Worm (Caenorhabditis elegans) whole organism, L4/young adult: Measurements from ENCODE around the gene F13D2.1.

ENCODE experiments used
- dao-5 ChIP-seq: sonication (generic microtip); optimal IDR thresholded peaks from 2 replicates; lab custom pipeline; 2016; ENCODE audit warnings: missing genotype, missing genetic modification characterization, moderate library complexity, missing compliant biosample characterization
- him-1 ChIP-seq: sonication (generic microtip); optimal IDR thresholded peaks from 2 replicates; lab custom pipeline; 2016; ENCODE audit warnings: missing genotype, missing genetic modification reagents, missing genetic modification characterization, missing compliant biosample characterization

DNA sequence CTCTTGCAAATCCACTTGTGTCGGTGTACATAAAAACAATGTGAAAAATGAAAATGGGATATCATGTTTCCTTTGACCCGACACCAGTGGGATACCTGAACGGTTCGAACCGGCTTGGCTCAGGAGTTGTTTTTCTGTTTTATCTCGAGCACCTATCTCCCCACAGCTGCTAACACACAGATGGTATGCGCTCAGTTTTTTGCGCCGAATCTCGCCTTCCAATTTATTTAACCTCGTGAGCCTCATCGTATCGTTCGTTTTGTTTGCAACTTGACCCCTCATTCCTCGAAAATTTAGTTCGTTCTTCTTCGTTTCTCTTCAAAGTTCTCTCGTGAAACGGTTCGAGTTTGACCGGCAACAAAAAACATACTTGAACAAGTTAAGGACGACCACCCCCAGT lies 28.9 kb downstream of the F13D2.1 start, which contains the start of gene C05C9.1:
- TF ChIP-seq dao-5 = no peak
- no peak for TF ChIP-seq him-1 (tag; lab: Kevin White, UChicago)
